Worm (Caenorhabditis elegans) whole organism, L1 larva: Measurements from ENCODE around the gene C01C4.2.

Source experiments
- F16B12.6 ChIP-seq: fragments of 150-350 bp; optimal IDR thresholded peaks from 2 replicates; lab custom pipeline; 2014; ENCODE audit warnings: missing biosample characterization, missing genetic modification characterization
- Y116A8C.19 ChIP-seq: sonication (generic microtip); optimal IDR thresholded peaks from 2 replicates; lab custom pipeline; 2016; ENCODE audit warnings: missing compliant biosample characterization, missing genetic modification characterization, borderline replicate concordance
- ama-1 ChIP-seq: fragments of 150-350 bp; optimal IDR thresholded peaks from 2 replicates; lab custom pipeline; 2014
- blmp-1 ChIP-seq: fragments of 150-350 bp; optimal IDR thresholded peaks from 2 replicates; lab custom pipeline; 2014; ENCODE audit warnings: missing biosample characterization, missing genetic modification characterization
- ceh-63 ChIP-seq: fragments of 200-800 bp; sonication (Bioruptor generic); optimal IDR thresholded peaks from 2 replicates; lab custom pipeline; 2018; ENCODE audit warnings: mild to moderate bottlenecking, missing genetic modification characterization, missing compliant biosample characterization
- ceh-8 ChIP-seq: fragments of 200-800 bp; sonication (Bioruptor generic); optimal IDR thresholded peaks from 2 replicates; lab custom pipeline; 2018; ENCODE audit warnings: mild to moderate bottlenecking, missing genetic modification characterization, moderate library complexity, missing compliant biosample characterization
- ceh-82 ChIP-seq, 3 experiments: fragments of 150-350 bp in 1 of 3; sonication (generic microtip) in 2 of 3; optimal IDR thresholded peaks; 2 replicates each; lab custom pipeline; 2014 to 2017; ENCODE audit warnings: missing biosample characterization in 3 of 3, missing genetic modification characterization in 3 of 3
- dpl-1 ChIP-seq, 3 experiments: fragments of 150-350 bp in 2 of 3; sonication (generic microtip) in 1 of 3; optimal IDR thresholded peaks; 2 replicates each; lab custom pipeline; 2014 to 2017; ENCODE audit warnings: missing biosample characterization in 3 of 3, missing genetic modification characterization in 3 of 3, missing genetic modification reagents in 3 of 3
- dsc-1 ChIP-seq: sonication (generic microtip); optimal IDR thresholded peaks from 2 replicates; lab custom pipeline; 2016; ENCODE audit warnings: mild to moderate bottlenecking, missing genetic modification characterization, missing compliant biosample characterization
- efl-1 ChIP-seq, 4 experiments: fragments of 150-350 bp; optimal IDR thresholded peaks in 3 of 4; peaks in 1 of 4; 1 replicate in 1 of 4; 2 replicates in 3 of 4; lab custom pipeline; 2014; ENCODE audit warnings: missing biosample characterization in 2 of 4, missing genetic modification characterization in 2 of 4, missing genetic modification reagents in 2 of 4
- elt-2 ChIP-seq: sonication (generic microtip); optimal IDR thresholded peaks from 2 replicates; lab custom pipeline; 2016; ENCODE audit warnings: missing genetic modification characterization, mild to moderate bottlenecking, inconsistent platforms, missing compliant biosample characterization, missing genetic modification reagents
- elt-3 ChIP-seq, 6 experiments: fragments of 150-350 bp in 1 of 6; sonication (generic microtip); optimal IDR thresholded peaks; 2 replicates each; lab custom pipeline; 2017 to 2018; ENCODE audit warnings: missing biosample characterization in 6 of 6, missing genetic modification characterization in 6 of 6, inconsistent platforms in 1 of 6
- fkh-4 ChIP-seq: sonication (generic microtip); optimal IDR thresholded peaks from 2 replicates; lab custom pipeline; 2016; ENCODE audit warnings: missing compliant biosample characterization, missing genetic modification characterization, borderline replicate concordance
- fkh-8 ChIP-seq: sonication (generic microtip); optimal IDR thresholded peaks from 2 replicates; lab custom pipeline; 2016; ENCODE audit warnings: mild to moderate bottlenecking, missing genetic modification characterization, missing compliant biosample characterization
- grh-1 ChIP-seq: fragments of 200-800 bp; sonication (Bioruptor generic); IDR thresholded peaks from 2 replicates; pipeline ENCODE4 v1.3.6; 2022; ENCODE audit warnings: missing genetic modification reagents, missing genetic modification characterization, missing compliant biosample characterization
- hlh-17 ChIP-seq: fragments of 200-800 bp; sonication (Bioruptor generic); optimal IDR thresholded peaks from 2 replicates; lab custom pipeline; 2018; ENCODE audit warnings: missing genetic modification characterization, mild to moderate bottlenecking, missing compliant biosample characterization, moderate library complexity, borderline replicate concordance
- hlh-4 ChIP-seq: sonication (generic microtip); optimal IDR thresholded peaks from 2 replicates; lab custom pipeline; 2016; ENCODE audit warnings: mild to moderate bottlenecking, missing genetic modification characterization, missing compliant biosample characterization
- isw-1 ChIP-seq: fragments of 200-800 bp; sonication (Bioruptor generic); IDR thresholded peaks from 2 replicates; pipeline ENCODE4 v1.3.6; 2022; ENCODE audit warnings: missing genetic modification characterization, missing compliant biosample characterization
- lin-13 ChIP-seq: fragments of 150-350 bp; optimal IDR thresholded peaks from 2 replicates; lab custom pipeline; 2014; ENCODE audit warnings: missing biosample characterization, missing genetic modification reagents, missing genetic modification characterization
- lin-14 ChIP-seq: fragments of 200-800 bp; sonication (Bioruptor generic); optimal IDR thresholded peaks from 2 replicates; lab custom pipeline; 2018; ENCODE audit warnings: mild to moderate bottlenecking, missing genetic modification characterization, moderate library complexity, missing compliant biosample characterization
- lin-35 ChIP-seq, 2 experiments: fragments of 150-350 bp; optimal IDR thresholded peaks; 2 replicates each; lab custom pipeline; 2014; ENCODE audit warnings: missing biosample characterization in 2 of 2, missing genetic modification characterization in 2 of 2, missing genetic modification reagents in 2 of 2
- lin-39 ChIP-seq: fragments of 150-350 bp; optimal IDR thresholded peaks from 2 replicates; lab custom pipeline; 2014; ENCODE audit warnings: missing biosample characterization, missing genetic modification reagents, missing genetic modification characterization
- mep-1 ChIP-seq: fragments of 150-350 bp; optimal IDR thresholded peaks from 2 replicates; lab custom pipeline; 2014; ENCODE audit warnings: missing biosample characterization, missing genetic modification characterization
- nhr-11 ChIP-seq: fragments of 150-350 bp; optimal IDR thresholded peaks from 2 replicates; lab custom pipeline; 2014; ENCODE audit warnings: missing biosample characterization, missing genetic modification characterization
- nhr-19 ChIP-seq: fragments of 200-800 bp; sonication (Bioruptor generic); conservative IDR thresholded peaks from 2 replicates; pipeline ENCODE4 v1.3.6; 2022; ENCODE audit warnings: missing genetic modification characterization, missing compliant biosample characterization
- nhr-20 ChIP-seq: sonication (generic microtip); optimal IDR thresholded peaks from 2 replicates; lab custom pipeline; 2016; ENCODE audit warnings: mild to moderate bottlenecking, missing genetic modification characterization, missing compliant biosample characterization
- nhr-71 ChIP-seq: sonication (generic microtip); optimal IDR thresholded peaks from 2 replicates; lab custom pipeline; 2016; ENCODE audit warnings: mild to moderate bottlenecking, missing genetic modification characterization, moderate library complexity, missing compliant biosample characterization
- nhr-85 ChIP-seq: sonication (generic microtip); peaks from one replicate; lab custom pipeline; 2016; ENCODE audit warnings: missing genetic modification characterization, inconsistent platforms, missing compliant biosample characterization
- pax-3 ChIP-seq: fragments of 200-800 bp; sonication (Bioruptor generic); optimal IDR thresholded peaks from 2 replicates; lab custom pipeline; 2018; ENCODE audit warnings: mild to moderate bottlenecking, missing genetic modification characterization, moderate library complexity, missing compliant biosample characterization
- pqm-1 ChIP-seq: sonication (generic microtip); optimal IDR thresholded peaks from 3 replicates; lab custom pipeline; 2017; ENCODE audit warnings: missing biosample characterization, missing genetic modification characterization
- rnt-1 ChIP-seq: sonication (generic microtip); optimal IDR thresholded peaks from 2 replicates; lab custom pipeline; 2016; ENCODE audit warnings: mild to moderate bottlenecking, missing genetic modification characterization, moderate library complexity, missing compliant biosample characterization
- skn-1 ChIP-seq: fragments of 150-350 bp; optimal IDR thresholded peaks from 2 replicates; lab custom pipeline; 2014; ENCODE audit warnings: missing biosample characterization, missing genetic modification characterization
- snu-23 ChIP-seq: sonication (generic microtip); optimal IDR thresholded peaks from 2 replicates; lab custom pipeline; 2016; ENCODE audit warnings: missing genetic modification characterization, missing compliant biosample characterization
- sox-4 ChIP-seq: sonication (generic microtip); optimal IDR thresholded peaks from 2 replicates; lab custom pipeline; 2016; ENCODE audit warnings: missing genetic modification characterization, missing compliant biosample characterization
- sup-37 ChIP-seq: fragments of 200-800 bp; sonication (Bioruptor generic); optimal IDR thresholded peaks from 2 replicates; lab custom pipeline; 2018; ENCODE audit warnings: mild to moderate bottlenecking, missing genetic modification characterization, missing compliant biosample characterization
- tlp-1 ChIP-seq: fragments of 150-350 bp; optimal IDR thresholded peaks from 2 replicates; lab custom pipeline; 2014; ENCODE audit warnings: missing biosample characterization, missing genetic modification characterization
- unc-130 ChIP-seq: fragments of 150-350 bp; optimal IDR thresholded peaks from 2 replicates; lab custom pipeline; 2017; ENCODE audit warnings: missing biosample characterization, missing genetic modification characterization, inconsistent platforms
- unc-86 ChIP-seq: sonication (generic microtip); optimal IDR thresholded peaks from 2 replicates; lab custom pipeline; 2016; ENCODE audit warnings: missing genetic modification characterization, missing compliant biosample characterization
- vab-15 ChIP-seq: sonication (generic microtip); optimal IDR thresholded peaks from 2 replicates; lab custom pipeline; 2017; ENCODE audit warnings: missing genotype, mild to moderate bottlenecking, missing genetic modification characterization, missing compliant biosample characterization
- xbp-1 ChIP-seq: sonication (generic microtip); optimal IDR thresholded peaks from 2 replicates; lab custom pipeline; 2016; ENCODE audit warnings: missing genetic modification characterization, missing compliant biosample characterization
- zag-1 ChIP-seq: fragments of 150-350 bp; optimal IDR thresholded peaks from 2 replicates; lab custom pipeline; 2014; ENCODE audit warnings: missing biosample characterization, missing genetic modification characterization
- ztf-11 ChIP-seq, 2 experiments: sonication (generic microtip); optimal IDR thresholded peaks; 2 replicates each; lab custom pipeline; 2016 to 2017; ENCODE audit warnings: missing genetic modification characterization in 2 of 2, missing biosample characterization in 1 of 2, missing compliant biosample characterization in 1 of 2
- ztf-4 ChIP-seq: fragments of 150-350 bp; optimal IDR thresholded peaks from 2 replicates; lab custom pipeline; 2014; ENCODE audit warnings: missing biosample characterization, missing genetic modification characterization

C01C4.2 gene

DNA sequence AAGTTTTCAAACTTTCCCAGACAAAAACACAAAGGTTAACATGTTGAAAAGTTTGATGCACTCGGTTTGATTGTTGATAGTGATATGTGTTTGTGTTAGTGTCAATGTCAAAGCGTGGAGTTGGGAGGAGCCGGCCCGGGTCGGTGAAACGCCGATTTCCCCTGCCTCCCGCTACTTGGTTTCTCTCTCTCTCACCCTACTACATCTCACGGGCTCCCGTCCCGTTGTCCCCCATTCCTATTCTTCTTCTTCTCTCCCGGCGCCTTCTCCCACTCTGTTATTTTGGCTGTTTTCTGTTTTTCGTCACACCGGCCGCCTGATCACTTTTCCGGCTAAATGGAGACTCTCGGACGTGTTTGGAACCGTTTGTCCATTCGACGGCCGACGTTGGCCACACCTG lies 8.6 kb upstream of the C01C4.2 start:
- TF ChIP-seq snu-23 (peak; percentile 17), fkh-8 (tag; lab: Kevin White, UChicago) (no peak), ama-1 (lab: Kevin White, UChicago) (no peak), lin-35 (GFP tag; optimal IDR thresholded peaks at IDR 0.05; lab: Kevin White, UChicago) (no peak), tlp-1 (tag; lab: Kevin White, UChicago) (no peak), dsc-1 (tag; lab: Kevin White, UChicago) (peak; percentile 31), xbp-1 (tag; lab: Kevin White, UChicago) (no peak), dpl-1 (GFP tag; optimal IDR thresholded peaks at IDR 0.05; lab: Kevin White, UChicago) (no peak), nhr-71 (tag; lab: Kevin White, UChicago) (peak; percentile 61), isw-1 (no peak), lin-14 (GFP tag; lab: Kevin White, UChicago) (peak; percentile 37), rnt-1 (tag; lab: Kevin White, UChicago) (peak; percentile 68)

DNA sequence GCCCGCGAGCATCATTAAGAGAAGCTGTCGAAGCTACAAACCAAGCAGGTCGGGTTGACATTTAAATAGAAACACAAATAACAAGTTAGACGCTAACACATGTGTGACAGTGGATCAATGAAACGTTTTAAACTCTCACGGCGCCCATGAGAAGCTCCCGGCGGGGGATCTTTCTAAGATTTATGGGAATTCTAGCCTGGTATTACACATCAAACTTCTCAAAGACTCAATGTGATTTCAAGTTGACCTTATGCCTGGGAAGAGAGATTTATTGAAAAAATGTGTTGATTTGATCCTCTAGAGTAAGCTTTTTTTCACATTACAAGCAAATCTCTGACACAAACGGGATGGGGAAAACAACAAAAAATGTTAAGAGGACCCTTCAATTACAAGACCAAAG lies 5.2 kb upstream of the C01C4.2 start:
- TF ChIP-seq unc-130 (tag; lab: Kevin White, UChicago) (no peak), dsc-1 (tag; lab: Kevin White, UChicago) (peak; percentile 94), ztf-11 (tag; optimal IDR thresholded peaks at IDR 0.05; lab: Kevin White, UChicago) (no peak), ama-1 (lab: Kevin White, UChicago) (no peak), rnt-1 (tag; lab: Kevin White, UChicago) (peak; percentile 32), efl-1 (optimal IDR thresholded peaks at IDR 0.05; lab: Kevin White, UChicago) (no peak), efl-1 (GFP tag; optimal IDR thresholded peaks at IDR 0.05 in 1 of 2; lab: Kevin White, UChicago) (peak in 1 of 2 experiments; percentile 70), nhr-20 (tag; lab: Kevin White, UChicago) (no peak), mep-1 (tag; lab: Kevin White, UChicago) (no peak), pqm-1 (tag; lab: Kevin White, UChicago) (no peak), lin-13 (GFP tag; lab: Kevin White, UChicago) (no peak), sox-4 (tag; lab: Kevin White, UChicago) (no peak), fkh-4 (tag; lab: Kevin White, UChicago) (peak; percentile 80), snu-23 (peak; percentile 4), lin-14 (GFP tag; lab: Kevin White, UChicago) (peak; percentile 33), ceh-82 (tag; optimal IDR thresholded peaks at IDR 0.05; lab: Kevin White, UChicago) (no peak), lin-39 (tag; lab: Kevin White, UChicago) (no peak), sup-37 (no peak), elt-2 (tag; lab: Kevin White, UChicago) (no peak), blmp-1 (tag; lab: Kevin White, UChicago) (no peak), nhr-71 (tag; lab: Kevin White, UChicago) (peak; percentile 50)

DNA sequence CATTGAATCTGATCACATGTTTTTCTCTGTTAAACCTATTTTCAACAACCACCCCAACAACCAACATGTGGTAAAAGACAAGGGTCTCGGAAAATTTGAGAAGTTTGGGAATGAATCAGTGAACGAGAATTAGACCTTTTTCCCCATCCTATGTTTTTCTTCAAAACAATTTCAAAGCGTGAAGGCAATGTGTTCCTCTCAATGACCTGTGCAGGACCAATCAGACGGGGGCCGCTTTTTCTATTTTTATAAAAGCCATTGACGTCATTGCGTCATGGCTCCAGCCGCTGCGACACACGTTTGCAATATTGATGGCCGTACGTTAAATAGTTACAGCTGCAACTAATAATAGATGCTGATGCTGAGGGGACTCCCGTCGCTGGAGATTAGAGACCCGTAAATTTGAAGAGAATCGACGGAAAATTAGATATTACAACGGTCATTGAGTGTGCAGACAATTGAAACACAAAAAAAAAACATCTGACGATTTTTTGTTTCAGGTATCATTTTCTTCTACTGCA lies 3.3 kb upstream of the C01C4.2 start:
- TF ChIP-seq elt-3 (tag; optimal IDR thresholded peaks at IDR 0.05; lab: Kevin White, UChicago) (no peak), dpl-1 (GFP tag; optimal IDR thresholded peaks at IDR 0.05; lab: Kevin White, UChicago) (no peak), skn-1 (no peak), dsc-1 (tag; lab: Kevin White, UChicago) (peak; percentile 99), nhr-11 (no peak), nhr-19 (no peak), nhr-71 (tag; lab: Kevin White, UChicago) (peak; percentile 59), lin-14 (GFP tag; lab: Kevin White, UChicago) (peak; percentile 40), tlp-1 (tag; lab: Kevin White, UChicago) (no peak), Y116A8C.19 (tag; lab: Kevin White, UChicago) (no peak), lin-13 (GFP tag; lab: Kevin White, UChicago) (no peak), ama-1 (lab: Kevin White, UChicago) (no peak), ceh-8 (GFP tag; lab: Kevin White, UChicago) (no peak), rnt-1 (tag; lab: Kevin White, UChicago) (peak; percentile 30), hlh-17 (GFP tag; lab: Kevin White, UChicago) (no peak), ztf-4 (tag; lab: Kevin White, UChicago) (no peak), unc-86 (no peak), hlh-4 (tag; lab: Kevin White, UChicago) (no peak), pax-3 (no peak), xbp-1 (tag; lab: Kevin White, UChicago) (no peak), grh-1 (no peak), fkh-4 (tag; lab: Kevin White, UChicago) (peak; percentile 95), F16B12.6 (tag; lab: Kevin White, UChicago) (no peak), ceh-63 (GFP tag; lab: Kevin White, UChicago) (no peak), vab-15 (no peak), zag-1 (tag; lab: Kevin White, UChicago) (no peak), nhr-85 (tag; lab: Kevin White, UChicago) (peak; percentile 34)
